Worm (Caenorhabditis elegans): ENCODE measurements around the gene Y56A3A.30.

ce11 chrIII:12022281-12022680 is 43.4 kb upstream of the Y56A3A.30 start:
- TF ChIP-seq dao-5 (tag; optimal IDR thresholded peaks at IDR 0.05) (no peak), W03F9.2 (tag; optimal IDR thresholded peaks at IDR 0.05) (no peak), him-1 (tag; optimal IDR thresholded peaks at IDR 0.05) (no peak)

Data from whole organism, L4/young adult.